Fruit fly (Drosophila melanogaster) whole organism, embryonic: Measurements from ENCODE around the gene CG14995.

Source experiments
- CG10959 ChIP-seq: fragments of 200-800 bp; sonication (Bioruptor generic); IDR thresholded peaks from 2 replicates; pipeline ENCODE4 v1.3.6; 2022; ENCODE audit warnings: missing biosample characterization, missing genetic modification characterization
- Hand ChIP-seq: fragments of 200-800 bp; sonication (Bioruptor generic); optimal IDR thresholded peaks from 2 replicates; lab custom pipeline; 2017; ENCODE audit warnings: mild to moderate bottlenecking, missing biosample characterization, missing genetic modification reagents, missing genetic modification characterization
- Vsx1 ChIP-seq: fragments of 200-800 bp; sonication (Bioruptor generic); optimal IDR thresholded peaks from 2 replicates; lab custom pipeline; 2017; ENCODE audit warnings: missing biosample characterization, mild to moderate bottlenecking, missing genetic modification characterization, missing genetic modification reagents
- esg ChIP-seq: fragments of 200-800 bp; sonication (Bioruptor generic); conservative IDR thresholded peaks from 2 replicates; pipeline ENCODE4 v1.3.6; 2022; ENCODE audit warnings: missing biosample characterization, missing genetic modification characterization

DNA sequence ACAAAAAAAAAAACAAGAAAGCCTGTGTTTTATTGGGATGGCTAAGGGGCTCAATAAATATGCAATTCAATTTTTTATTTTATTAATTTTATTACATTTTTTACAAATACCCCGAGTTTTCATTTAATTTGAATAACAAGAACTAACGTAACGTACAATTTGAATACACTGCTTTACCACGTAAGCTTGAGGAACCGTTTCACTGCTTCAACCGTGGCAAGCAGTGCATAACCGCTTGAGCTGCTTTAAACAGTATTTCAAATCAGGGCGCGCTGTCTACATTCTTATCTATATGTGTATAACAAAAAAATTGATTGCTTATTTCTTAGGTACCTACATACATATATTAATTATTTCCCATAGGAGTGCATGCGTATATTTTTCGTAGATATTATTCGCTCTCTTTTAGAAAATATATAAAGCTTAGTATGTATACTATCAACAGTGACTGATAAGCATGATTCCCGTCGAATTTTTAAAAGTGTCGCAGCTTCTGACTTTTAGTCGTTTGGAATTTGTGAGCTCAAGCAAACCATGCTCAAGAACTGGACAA lies 10.3 kb downstream of the CG14995 start, which contains the start of gene CG14990:
- TF ChIP-seq Hand (GFP tag; lab: Kevin White, UChicago), result no peak
- no peak for TF ChIP-seq CG10959 (GFP tag; lab: Robert Waterston, UW)
- TF ChIP-seq esg (GFP tag; lab: Robert Waterston, UW), result no peak
- TF ChIP-seq Vsx1, result no peak
